Worm (Caenorhabditis elegans) whole organism, young adult: ENCODE results near the gene T26G10.1.
A peak's percentile ranks its signal among the peaks of the same experiment; 100 is the strongest.

Experiments used
- D2030.7 ChIP-seq: fragments of 200-800 bp; sonication (Bioruptor generic); IDR thresholded peaks from 2 replicates; pipeline ENCODE4 v1.3.6; 2022; ENCODE audit warnings: missing genetic modification reagents, missing genetic modification characterization, missing compliant biosample characterization
- F33H1.4 ChIP-seq: fragments of 200-800 bp; sonication (Bioruptor generic); IDR thresholded peaks from 2 replicates; pipeline ENCODE4 v1.3.6; 2022; ENCODE audit warnings: missing genetic modification reagents, missing genetic modification characterization, missing compliant biosample characterization
- F49E8.2 ChIP-seq: sonication (generic microtip); optimal IDR thresholded peaks from 3 replicates; lab custom pipeline; 2017; ENCODE audit warnings: missing genetic modification characterization, mild to moderate bottlenecking, missing compliant biosample characterization, antibody characterized with exemption, moderate library complexity; ENCODE audit not compliant: insufficient read depth
- F52B5.7 ChIP-seq: sonication (generic microtip); optimal IDR thresholded peaks from 2 replicates; lab custom pipeline; 2016; ENCODE audit warnings: mild to moderate bottlenecking, missing genetic modification characterization, missing compliant biosample characterization
- F55B11.4 ChIP-seq: sonication (generic microtip); optimal IDR thresholded peaks from 2 replicates; lab custom pipeline; 2016; ENCODE audit warnings: missing compliant biosample characterization, missing genetic modification characterization, borderline replicate concordance; ENCODE audit not compliant: insufficient read depth
- K12H6.12 ChIP-seq: fragments of 200-800 bp; sonication (Bioruptor generic); optimal IDR thresholded peaks from 2 replicates; lab custom pipeline; 2018; ENCODE audit warnings: mild to moderate bottlenecking, missing genetic modification characterization, missing compliant biosample characterization
- Y56A3A.18 ChIP-seq: fragments of 200-800 bp; sonication (Bioruptor generic); IDR thresholded peaks from 2 replicates; pipeline ENCODE4 v1.3.6; 2022; ENCODE audit warnings: missing genetic modification reagents, missing genetic modification characterization, missing compliant biosample characterization
- ama-1 ChIP-seq, 3 experiments: fragments of 150-350 bp in 1 of 3; sonication (generic microtip) in 2 of 3; optimal IDR thresholded peaks; 2 replicates each; lab custom pipeline; 2014 to 2018; ENCODE audit warnings: missing biosample characterization in 2 of 3, missing genetic modification characterization in 2 of 3, missing genetic modification reagents in 2 of 3
- atf-7 ChIP-seq: sonication (generic microtip); optimal IDR thresholded peaks from 2 replicates; lab custom pipeline; 2017; ENCODE audit warnings: mild to moderate bottlenecking, missing genetic modification characterization, missing compliant biosample characterization
- athp-1 ChIP-seq: sonication (generic microtip); optimal IDR thresholded peaks from 2 replicates; lab custom pipeline; 2017; ENCODE audit warnings: mild to moderate bottlenecking, missing genetic modification characterization, missing compliant biosample characterization
- attf-5 ChIP-seq: fragments of 200-800 bp; sonication (Bioruptor generic); optimal IDR thresholded peaks from 2 replicates; lab custom pipeline; 2018; ENCODE audit warnings: mild to moderate bottlenecking, missing genetic modification characterization, missing compliant biosample characterization
- attf-6 ChIP-seq: fragments of 200-800 bp; sonication (Bioruptor generic); IDR thresholded peaks from 2 replicates; pipeline ENCODE4 v1.3.6; 2022; ENCODE audit warnings: missing genetic modification reagents, missing genetic modification characterization, missing compliant biosample characterization
- bed-1 ChIP-seq: fragments of 200-800 bp; sonication (Bioruptor generic); IDR thresholded peaks from 2 replicates; pipeline ENCODE4 v1.3.6; 2022; ENCODE audit warnings: missing genetic modification reagents, missing genetic modification characterization, missing compliant biosample characterization
- bed-2 ChIP-seq: fragments of 200-800 bp; sonication (Bioruptor generic); IDR thresholded peaks from 2 replicates; pipeline ENCODE4 v1.3.6; 2022; ENCODE audit warnings: missing genetic modification reagents, missing genetic modification characterization, missing compliant biosample characterization
- ccch-3 ChIP-seq: fragments of 200-800 bp; sonication (Bioruptor generic); optimal IDR thresholded peaks from 2 replicates; lab custom pipeline; 2018; ENCODE audit warnings: mild to moderate bottlenecking, missing genetic modification characterization, missing compliant biosample characterization
- cebp-1 ChIP-seq, 2 experiments: fragments of 200-800 bp in 1 of 2; sonication (Bioruptor generic) in 1 of 2; sonication (generic microtip) in 1 of 2; IDR thresholded peaks in 1 of 2; optimal IDR thresholded peaks in 1 of 2; 2 replicates each; pipeline versions ENCODE4 v1.3.6 to Lab custom; 2017 to 2022; ENCODE audit warnings: missing compliant biosample characterization in 2 of 2, missing genetic modification characterization in 2 of 2, mild to moderate bottlenecking in 1 of 2, missing genetic modification reagents in 1 of 2, moderate library complexity in 1 of 2
- cebp-2 ChIP-seq: fragments of 200-800 bp; sonication (Bioruptor generic); IDR thresholded peaks from 2 replicates; pipeline ENCODE4 v1.3.6; 2022; ENCODE audit warnings: missing genetic modification characterization, missing compliant biosample characterization
- ceh-100 ChIP-seq: fragments of 200-800 bp; sonication (Bioruptor generic); IDR thresholded peaks from 2 replicates; pipeline ENCODE4 v1.3.6; 2022; ENCODE audit warnings: missing genetic modification reagents, missing genetic modification characterization, missing compliant biosample characterization
- ceh-27 ChIP-seq: fragments of 200-800 bp; sonication (Bioruptor generic); optimal IDR thresholded peaks from 2 replicates; lab custom pipeline; 2018; ENCODE audit warnings: mild to moderate bottlenecking, missing genetic modification characterization, moderate library complexity, missing compliant biosample characterization
- ceh-40 ChIP-seq: fragments of 200-800 bp; sonication (Bioruptor generic); IDR thresholded peaks from 2 replicates; pipeline ENCODE4 v1.3.6; 2022; ENCODE audit warnings: missing genetic modification characterization, missing compliant biosample characterization
- ceh-91 ChIP-seq: fragments of 200-800 bp; sonication (Bioruptor generic); IDR thresholded peaks from 2 replicates; pipeline ENCODE4 v1.3.6; 2022; ENCODE audit warnings: missing genetic modification reagents, missing genetic modification characterization, missing compliant biosample characterization
- efl-1 ChIP-seq: fragments of 150-350 bp; optimal IDR thresholded peaks from 2 replicates; lab custom pipeline; 2014; ENCODE audit warnings: missing biosample characterization, missing genetic modification reagents, missing genetic modification characterization
- egl-18 ChIP-seq: fragments of 200-800 bp; sonication (Bioruptor generic); IDR thresholded peaks from 2 replicates; pipeline ENCODE4 v1.3.6; 2022; ENCODE audit warnings: missing genetic modification reagents, missing genetic modification characterization, missing compliant biosample characterization
- ets-4 ChIP-seq: fragments of 200-800 bp; sonication (Bioruptor generic); optimal IDR thresholded peaks from 2 replicates; lab custom pipeline; 2018; ENCODE audit warnings: mild to moderate bottlenecking, missing genetic modification characterization, missing compliant biosample characterization
- fkh-3 ChIP-seq: sonication (generic microtip); optimal IDR thresholded peaks from 2 replicates; lab custom pipeline; 2016; ENCODE audit warnings: mild to moderate bottlenecking, missing genetic modification characterization, missing compliant biosample characterization
- hmg-1.2 ChIP-seq: fragments of 200-800 bp; sonication (Bioruptor generic); IDR thresholded peaks from 2 replicates; pipeline ENCODE4 v1.3.6; 2022; ENCODE audit warnings: missing genetic modification reagents, missing genetic modification characterization, missing compliant biosample characterization
- hrde-1 ChIP-seq: sonication (generic microtip); optimal IDR thresholded peaks from 2 replicates; lab custom pipeline; 2016; ENCODE audit warnings: missing genetic modification characterization, mild to moderate bottlenecking, missing compliant biosample characterization, moderate library complexity, missing genotype, missing genetic modification reagents, borderline replicate concordance
- lin-40 ChIP-seq: sonication (generic microtip); optimal IDR thresholded peaks from 2 replicates; lab custom pipeline; 2016; ENCODE audit warnings: missing genetic modification characterization, mild to moderate bottlenecking, missing compliant biosample characterization, missing genotype, missing genetic modification reagents
- lin-54 ChIP-seq: fragments of 200-800 bp; sonication (Bioruptor generic); optimal IDR thresholded peaks from 2 replicates; lab custom pipeline; 2018; ENCODE audit warnings: mild to moderate bottlenecking, missing genetic modification characterization, missing compliant biosample characterization
- lsl-1 ChIP-seq: fragments of 200-800 bp; sonication (Bioruptor generic); optimal IDR thresholded peaks from 2 replicates; lab custom pipeline; 2018; ENCODE audit warnings: mild to moderate bottlenecking, missing genetic modification characterization, moderate library complexity, missing compliant biosample characterization
- madf-3 ChIP-seq: fragments of 200-800 bp; sonication (Bioruptor generic); IDR thresholded peaks from 2 replicates; pipeline ENCODE4 v1.3.6; 2022; ENCODE audit warnings: missing genetic modification reagents, missing genetic modification characterization, missing compliant biosample characterization
- madf-6 ChIP-seq: fragments of 200-800 bp; sonication (Bioruptor generic); IDR thresholded peaks from 2 replicates; pipeline ENCODE4 v1.3.6; 2022; ENCODE audit warnings: missing genetic modification reagents, missing genetic modification characterization, missing compliant biosample characterization
- madf-8 ChIP-seq: fragments of 200-800 bp; sonication (Bioruptor generic); conservative IDR thresholded peaks from 2 replicates; pipeline ENCODE4 v1.3.6; 2022; ENCODE audit warnings: missing genetic modification reagents, missing genetic modification characterization, missing compliant biosample characterization
- mxl-1 ChIP-seq: sonication (generic microtip); optimal IDR thresholded peaks from 2 replicates; lab custom pipeline; 2016; ENCODE audit warnings: missing genetic modification characterization, missing compliant biosample characterization
- nfyb-1 ChIP-seq: fragments of 200-800 bp; sonication (Bioruptor generic); IDR thresholded peaks from 2 replicates; pipeline ENCODE4 v1.3.6; 2022; ENCODE audit warnings: missing genetic modification reagents, missing genetic modification characterization, missing compliant biosample characterization
- nhr-120 ChIP-seq: fragments of 200-800 bp; sonication (Bioruptor generic); IDR thresholded peaks from 2 replicates; pipeline ENCODE4 v1.3.6; 2022; ENCODE audit warnings: missing genetic modification characterization, missing compliant biosample characterization
- pbrm-1 ChIP-seq: fragments of 200-800 bp; sonication (Bioruptor generic); IDR thresholded peaks from 2 replicates; pipeline ENCODE4 v1.3.6; 2022; ENCODE audit warnings: missing genetic modification reagents, missing genetic modification characterization, missing compliant biosample characterization
- rcor-1 ChIP-seq: fragments of 200-800 bp; sonication (Bioruptor generic); IDR thresholded peaks from 2 replicates; pipeline ENCODE4 v1.3.6; 2022; ENCODE audit warnings: missing genetic modification reagents, missing genetic modification characterization, missing compliant biosample characterization
- snpc-4 ChIP-seq, 5 experiments: fragments of 150-350 bp in 1 of 5; sonication (generic microtip) in 4 of 5; optimal IDR thresholded peaks; 2 replicates each; lab custom pipeline; 2014 to 2018; ENCODE audit warnings: missing genetic modification characterization in 5 of 5, missing biosample characterization in 3 of 5, antibody characterized with exemption in 2 of 5, mild to moderate bottlenecking in 2 of 5, missing compliant biosample characterization in 2 of 5, missing genotype in 2 of 5, moderate library complexity in 2 of 5, missing genetic modification reagents in 1 of 5
- somi-1 ChIP-seq: fragments of 200-800 bp; sonication (Bioruptor generic); optimal IDR thresholded peaks from 2 replicates; lab custom pipeline; 2018; ENCODE audit warnings: mild to moderate bottlenecking, missing genetic modification characterization, missing compliant biosample characterization
- tbx-9 ChIP-seq: sonication (generic microtip); optimal IDR thresholded peaks from 2 replicates; lab custom pipeline; 2016; ENCODE audit warnings: borderline replicate concordance, missing genetic modification characterization, inconsistent platforms, missing compliant biosample characterization
- unc-62 ChIP-seq: fragments of 150-350 bp; optimal IDR thresholded peaks from 2 replicates; lab custom pipeline; 2014; ENCODE audit warnings: missing biosample characterization, missing genetic modification reagents, missing genetic modification characterization
- ztf-22 ChIP-seq: fragments of 200-800 bp; sonication (Bioruptor generic); optimal IDR thresholded peaks from 2 replicates; lab custom pipeline; 2018; ENCODE audit warnings: mild to moderate bottlenecking, missing genetic modification characterization, moderate library complexity, missing compliant biosample characterization

Gene T26G10.1

DNA sequence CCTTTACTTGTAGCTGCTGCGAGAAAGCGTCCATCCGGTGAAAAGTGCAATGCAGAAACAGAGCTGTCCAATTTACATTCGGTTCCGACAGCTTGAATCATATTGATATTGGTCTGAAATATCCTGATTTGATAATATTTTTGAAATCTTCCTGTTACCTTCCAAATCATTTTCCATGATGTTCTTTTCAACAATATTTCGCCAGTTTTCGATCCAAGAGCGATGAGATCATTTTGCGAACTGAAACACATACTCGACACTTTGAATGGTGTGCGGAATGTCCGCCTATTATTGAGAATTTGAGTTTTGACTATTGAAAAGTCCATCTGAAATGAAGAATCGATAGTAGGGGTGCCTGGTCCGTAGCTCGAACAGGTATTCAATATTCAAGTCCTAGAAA lies 34.7 kb upstream of the T26G10.1 start, which contains the start of gene emb-30 (continued):
- peak; percentile 19 for TF ChIP-seq F49E8.2 (tag; lab: Kevin White, UChicago)
- peak; percentile 76; the same call in 1 of the 2 replicates for TF ChIP-seq Y56A3A.18 (GFP tag; lab: Robert Waterston, UW)
- TF ChIP-seq F33H1.4 (GFP tag; lab: Robert Waterston, UW), result 0 out of 2 replicates have a peak, but pooled peaks have one; percentile 13

DNA sequence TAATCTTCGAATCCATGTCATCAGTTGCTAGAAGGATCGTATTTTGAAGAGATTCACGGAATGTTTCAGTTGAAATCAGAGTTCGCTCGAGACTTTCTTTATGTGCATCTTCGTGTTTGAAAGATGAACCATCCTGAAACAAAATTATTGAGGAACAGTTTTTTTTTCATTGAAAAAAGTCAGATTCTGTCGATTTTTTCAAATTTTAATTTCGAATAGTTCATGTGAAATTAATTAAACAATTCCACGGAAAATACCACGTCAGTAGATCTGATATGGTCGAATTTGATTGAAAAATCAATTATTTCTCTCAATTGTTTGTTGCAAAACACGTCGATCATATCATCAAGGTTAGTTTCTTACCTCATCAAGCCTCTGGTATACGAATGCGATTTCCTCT lies 33.0 kb upstream of the T26G10.1 start, which contains the start of gene F54C8.1:
Gene F54C8.1 (plus strand): TSS at position 301 of the 400 bp plus-strand sequence.
- no peak for TF ChIP-seq rcor-1 (GFP tag; lab: Robert Waterston, UW)
- no peak for TF ChIP-seq ceh-27
- TF ChIP-seq ceh-91 (GFP tag; lab: Robert Waterston, UW), result no peak
- TF ChIP-seq pbrm-1, result no peak
- no peak for TF ChIP-seq F55B11.4 (tag; lab: Kevin White, UChicago)
- no peak for TF ChIP-seq athp-1
- TF ChIP-seq cebp-1 (GFP tag; IDR thresholded peaks at IDR 0.05; lab: Robert Waterston, UW), result no peak
- TF ChIP-seq cebp-1 (tag; optimal IDR thresholded peaks at IDR 0.05; lab: Kevin White, UChicago), result no peak
- TF ChIP-seq bed-1 (GFP tag; lab: Robert Waterston, UW), result no peak
- no peak for TF ChIP-seq lin-54 (GFP tag; lab: Kevin White, UChicago)
- TF ChIP-seq hmg-1.2 (GFP tag; lab: Robert Waterston, UW), result no peak
- TF ChIP-seq Y56A3A.18 (GFP tag; lab: Robert Waterston, UW), result no peak
- TF ChIP-seq ccch-3, result no peak
- no peak for TF ChIP-seq lin-40 (tag; lab: Kevin White, UChicago)
- no peak for TF ChIP-seq snpc-4 (GFP tag; optimal IDR thresholded peaks at IDR 0.05; lab: Kevin White, UChicago)
- no peak for TF ChIP-seq snpc-4 (tag; optimal IDR thresholded peaks at IDR 0.05; lab: Kevin White, UChicago)
- no peak for TF ChIP-seq madf-3 (GFP tag; lab: Robert Waterston, UW)

ce11 chrIII:9434999-9435398 lies 28.6 kb upstream of the T26G10.1 start:
- TF ChIP-seq ets-4 (GFP tag; lab: Kevin White, UChicago), result no peak
- no peak for TF ChIP-seq attf-6
- no peak for TF ChIP-seq ceh-40
- TF ChIP-seq efl-1 (GFP tag; lab: Kevin White, UChicago), result no peak
- peak; percentile 3 for TF ChIP-seq attf-5
- TF ChIP-seq ceh-100 (GFP tag; lab: Robert Waterston, UW), result no peak
- peak; percentile 46 for TF ChIP-seq hrde-1 (tag; lab: Kevin White, UChicago)
- no peak for TF ChIP-seq lin-40 (tag; lab: Kevin White, UChicago)
- no peak for TF ChIP-seq lsl-1 (GFP tag; lab: Kevin White, UChicago)
- no peak for TF ChIP-seq egl-18 (GFP tag; lab: Robert Waterston, UW)
- no peak for TF ChIP-seq tbx-9
- TF ChIP-seq unc-62, result no peak
- no peak for TF ChIP-seq K12H6.12
- peak; percentile 63; the same call in 1 of the 2 replicates for TF ChIP-seq madf-6 (GFP tag; lab: Robert Waterston, UW)
- TF ChIP-seq mxl-1 (tag; lab: Kevin White, UChicago), result no peak
- TF ChIP-seq Y56A3A.18 (GFP tag; lab: Robert Waterston, UW), result 0 out of 2 replicates have a peak, but pooled peaks have one; percentile 19
- TF ChIP-seq F52B5.7 (tag; lab: Kevin White, UChicago), result no peak
- no peak for TF ChIP-seq nfyb-1 (GFP tag; lab: Robert Waterston, UW)
- no peak for TF ChIP-seq somi-1 (GFP tag; lab: Kevin White, UChicago)
- TF ChIP-seq atf-7 (tag; lab: Kevin White, UChicago), result peak; percentile 14
- TF ChIP-seq ccch-3, result no peak
- TF ChIP-seq snpc-4 (GFP tag; optimal IDR thresholded peaks at IDR 0.05; lab: Kevin White, UChicago), result no peak
- TF ChIP-seq snpc-4 (tag; optimal IDR thresholded peaks at IDR 0.05; lab: Kevin White, UChicago), result peak in 1 of 4 experiments; percentile 13
- no peak for TF ChIP-seq cebp-2 (GFP tag; lab: Robert Waterston, UW)
- no peak for TF ChIP-seq fkh-3 (tag; lab: Kevin White, UChicago)
- no peak for TF ChIP-seq ztf-22 (GFP tag; lab: Kevin White, UChicago)
- no peak for TF ChIP-seq bed-1 (GFP tag; lab: Robert Waterston, UW)
- TF ChIP-seq ama-1 (optimal IDR thresholded peaks at IDR 0.05; lab: Kevin White, UChicago), result no peak
- no peak for TF ChIP-seq ama-1 (GFP tag; optimal IDR thresholded peaks at IDR 0.05; lab: Kevin White, UChicago)
- 0 out of 2 replicates have a peak, but pooled peaks have one; percentile 16 for TF ChIP-seq D2030.7
- no peak for TF ChIP-seq madf-8 (GFP tag; lab: Robert Waterston, UW)
- TF ChIP-seq bed-2 (GFP tag; lab: Robert Waterston, UW), result no peak
- TF ChIP-seq nhr-120 (GFP tag; lab: Robert Waterston, UW), result no peak
